Worm (Caenorhabditis elegans) whole organism, mixed stage, embryonic: Measurements from ENCODE around the gene Y53F4B.62.

Experiments used
- flh-1 ChIP-seq: fragments of 200-800 bp; sonication (Bioruptor generic); optimal IDR thresholded peaks from 2 replicates; lab custom pipeline; 2018; ENCODE audit warnings: mild to moderate bottlenecking, missing genetic modification characterization, moderate library complexity, missing compliant biosample characterization
- nhr-237 ChIP-seq: fragments of 150-350 bp; optimal IDR thresholded peaks from 2 replicates; lab custom pipeline; 2014; ENCODE audit warnings: missing biosample characterization, missing genetic modification characterization
- snpc-4 ChIP-seq: fragments of 150-350 bp; optimal IDR thresholded peaks from 2 replicates; lab custom pipeline; 2014; ENCODE audit warnings: missing biosample characterization, missing genetic modification characterization
- unc-39 ChIP-seq: fragments of 150-350 bp; optimal IDR thresholded peaks from 2 replicates; lab custom pipeline; 2014; ENCODE audit warnings: missing biosample characterization, missing genetic modification characterization

ce11 chrII:15124193-15124592 is 6.2 kb downstream of the Y53F4B.62 start, which contains the start of gene Y53F4B.23:
- TF ChIP-seq nhr-237 (no peak), snpc-4 (tag; lab: Kevin White, UChicago) (no peak), flh-1 (GFP tag; lab: Kevin White, UChicago) (no peak), unc-39 (tag; lab: Kevin White, UChicago) (no peak)
